Worm (Caenorhabditis elegans): ENCODE measurements around the gene Y32H12A.7.
A peak's percentile ranks its signal among the peaks of the same experiment; 100 is the strongest.

Y32H12A.7 gene

DNA sequence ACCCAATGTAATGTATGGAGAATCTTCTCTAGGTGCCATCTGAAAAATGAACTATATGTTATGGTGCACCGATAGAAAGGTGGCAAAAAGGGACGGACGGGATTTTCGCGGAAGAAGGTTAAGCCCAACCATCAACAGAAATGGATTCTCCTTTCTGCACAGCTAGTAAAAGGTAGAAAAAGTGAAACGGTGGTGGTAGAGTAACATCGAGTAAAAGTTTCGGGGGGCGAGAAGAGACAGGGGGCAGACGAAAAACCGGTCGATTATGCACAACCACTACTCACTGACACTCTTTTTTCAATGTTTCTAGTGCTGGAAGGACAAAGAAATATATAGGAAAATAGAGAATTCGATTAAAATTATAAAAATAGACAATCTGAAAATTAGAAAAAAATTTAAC, 34.3 kb upstream of the Y32H12A.7 start:
- TF ChIP-seq T26A8.4 (GFP tag; IDR thresholded peaks at IDR 0.05) (0 out of 2 replicates have a peak, but pooled peaks have one; percentile 11), duxl-1 (tag; optimal IDR thresholded peaks at IDR 0.05; ENCODE audit: poor library complexity) (no peak)

DNA sequence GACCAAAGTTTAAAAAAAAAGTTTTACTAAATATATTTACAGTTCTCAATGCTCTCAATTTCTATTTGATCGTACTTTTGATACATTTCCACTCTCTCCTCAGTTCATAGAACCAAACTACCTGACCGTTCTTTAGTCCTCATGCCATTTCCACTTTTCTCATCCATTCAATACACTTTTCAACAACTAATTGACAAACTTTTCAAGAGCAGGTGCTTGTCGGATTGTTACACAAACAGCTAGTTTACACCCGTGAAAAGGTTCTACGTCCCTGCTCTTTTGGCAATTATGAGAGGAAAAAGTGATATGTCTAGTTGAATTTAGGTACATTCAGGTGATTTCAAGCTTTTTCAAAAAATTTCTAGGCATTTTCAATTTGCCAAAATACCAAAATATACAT, 32.7 kb upstream of the Y32H12A.7 start:
- TF ChIP-seq nhr-11 (tag; optimal IDR thresholded peaks at IDR 0.05) = peak; percentile 35
- TF ChIP-seq lsy-2 (tag; optimal IDR thresholded peaks at IDR 0.05) = no peak
- no peak for TF ChIP-seq unc-39 (tag; optimal IDR thresholded peaks at IDR 0.05)

DNA sequence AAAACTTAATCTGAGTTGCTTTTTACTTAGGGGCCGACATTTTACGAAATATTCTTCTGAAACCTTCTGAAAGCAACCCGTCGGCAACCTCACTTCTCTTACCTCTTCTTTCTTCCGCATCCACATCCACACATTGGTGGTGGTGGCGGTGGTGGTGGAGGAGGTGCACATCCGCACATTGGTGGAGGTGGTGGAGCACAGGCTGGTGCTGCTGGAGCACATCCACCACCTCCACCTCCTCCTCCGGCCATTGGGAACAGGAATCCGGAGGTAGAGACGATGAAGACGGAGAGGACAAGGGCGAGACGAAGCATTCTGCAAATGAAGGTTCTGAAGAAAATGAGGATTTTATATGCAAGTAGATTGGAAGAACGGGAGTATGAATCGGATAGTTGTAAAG, 28.5 kb upstream of the Y32H12A.7 start, which contains the start of gene grl-22:
Gene grl-22, minus strand, starts transcription at position 332 of the 400 bp plus-strand sequence.
- no peak for TF ChIP-seq ama-1 (optimal IDR thresholded peaks at IDR 0.05)
- 0 out of 2 replicates have a peak, but pooled peaks have one; percentile 18 for TF ChIP-seq dmd-9 (GFP tag; IDR thresholded peaks at IDR 0.05)
- TF ChIP-seq set-16 (GFP tag; IDR thresholded peaks at IDR 0.05) = peak; percentile 87
- TF ChIP-seq nhr-48 (tag; optimal IDR thresholded peaks at IDR 0.05) = no peak
- peak in 1 of 2 experiments; percentile 42 for TF ChIP-seq unc-62 (GFP tag; optimal IDR thresholded peaks at IDR 0.05 in 1 of 2)
- no peak for TF ChIP-seq unc-62 (tag; optimal IDR thresholded peaks at IDR 0.05)
- peak; percentile 45; the same call in 1 of the 2 replicates for TF ChIP-seq egl-43 (GFP tag; IDR thresholded peaks at IDR 0.05)
- TF ChIP-seq Y5F2A.4 (GFP tag; optimal IDR thresholded peaks at IDR 0.05) = no peak
- no peak for TF ChIP-seq nhr-111 (GFP tag; optimal IDR thresholded peaks at IDR 0.05)

DNA sequence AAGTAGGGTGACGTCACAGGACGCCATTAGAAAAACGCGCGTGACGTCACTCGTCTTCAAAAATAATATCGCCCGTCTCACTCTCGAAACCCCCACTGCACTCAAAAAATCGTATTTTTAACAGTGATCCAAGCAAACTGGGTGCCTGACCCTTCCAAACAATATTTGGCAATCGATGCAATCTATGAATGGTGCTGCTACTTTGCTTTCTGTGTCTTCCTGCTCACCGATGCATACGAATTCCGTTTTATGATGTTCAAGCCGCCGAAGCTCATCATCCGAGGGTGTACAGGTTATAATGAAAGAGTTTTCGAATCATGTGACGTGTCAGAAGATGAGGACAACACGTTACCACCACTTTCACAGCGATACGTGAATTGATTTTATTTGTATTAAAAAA, 22.4 kb upstream of the Y32H12A.7 start, which contains the start of gene W03A5.1:
Gene W03A5.1, plus strand, starts transcription at position 301 of the 400 bp plus-strand sequence.
- peak; percentile 59 for TF ChIP-seq aha-1 (tag)
- TF ChIP-seq zip-2 (tag; optimal IDR thresholded peaks at IDR 0.05) = no peak
- no peak for TF ChIP-seq attf-4 (tag; optimal IDR thresholded peaks at IDR 0.05)
- no peak for TF ChIP-seq arid-1 (GFP tag; conservative IDR thresholded peaks at IDR 0.05)
- no peak for TF ChIP-seq skn-1 (tag; optimal IDR thresholded peaks at IDR 0.05)
- TF ChIP-seq nhr-42 (GFP tag; IDR thresholded peaks at IDR 0.05) = no peak
- no peak for TF ChIP-seq tag-97 (GFP tag; IDR thresholded peaks at IDR 0.05)

DNA sequence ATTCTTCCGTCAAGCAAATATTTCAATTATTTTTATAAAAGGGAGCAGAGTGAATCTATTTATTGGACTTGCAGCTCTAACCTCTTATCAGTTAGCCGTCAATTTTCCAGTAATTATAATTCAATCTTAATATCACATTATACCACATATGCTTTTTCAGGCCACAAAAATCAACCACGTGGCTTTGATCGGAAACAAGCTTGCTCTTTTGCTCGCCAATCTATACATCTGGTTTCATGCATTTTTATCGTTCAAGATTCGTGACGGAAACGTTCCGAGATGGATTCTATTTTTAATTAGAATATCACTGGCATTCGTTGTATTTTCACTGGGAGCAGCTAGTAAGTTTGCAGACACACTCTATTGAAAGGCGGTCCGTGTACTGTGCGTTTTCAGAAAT, 21.8 kb upstream of the Y32H12A.7 start:
- TF ChIP-seq unc-62 (GFP tag; optimal IDR thresholded peaks at IDR 0.05 in 1 of 2) = peak in 1 of 2 experiments; percentile 51
- no peak for TF ChIP-seq unc-62 (tag; optimal IDR thresholded peaks at IDR 0.05)
- peak; percentile 17 for TF ChIP-seq aha-1 (tag)
- TF ChIP-seq mdl-1 (tag; optimal IDR thresholded peaks at IDR 0.05) = no peak

DNA sequence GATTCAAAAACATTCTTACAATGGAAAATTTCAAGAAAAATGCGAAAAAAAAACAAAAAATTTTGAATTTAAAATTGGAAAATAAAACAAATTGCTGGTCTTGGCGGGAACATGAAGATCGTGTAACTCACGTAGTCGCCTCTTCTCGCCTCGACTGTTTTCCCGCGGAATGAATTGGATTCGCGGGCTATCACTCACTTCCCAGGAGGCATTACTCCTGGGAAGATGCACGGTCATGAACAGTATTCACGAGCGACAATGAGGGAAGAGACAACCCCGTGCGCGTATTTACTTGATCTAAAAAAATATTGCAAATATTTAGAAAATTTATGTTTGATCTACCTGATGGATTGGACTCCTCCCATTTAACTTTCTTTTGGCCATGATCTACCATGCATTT, 21.1 kb upstream of the Y32H12A.7 start:
- TF ChIP-seq aly-2 (tag; optimal IDR thresholded peaks at IDR 0.05) (no peak), aha-1 (tag) (peak; percentile 28)

DNA sequence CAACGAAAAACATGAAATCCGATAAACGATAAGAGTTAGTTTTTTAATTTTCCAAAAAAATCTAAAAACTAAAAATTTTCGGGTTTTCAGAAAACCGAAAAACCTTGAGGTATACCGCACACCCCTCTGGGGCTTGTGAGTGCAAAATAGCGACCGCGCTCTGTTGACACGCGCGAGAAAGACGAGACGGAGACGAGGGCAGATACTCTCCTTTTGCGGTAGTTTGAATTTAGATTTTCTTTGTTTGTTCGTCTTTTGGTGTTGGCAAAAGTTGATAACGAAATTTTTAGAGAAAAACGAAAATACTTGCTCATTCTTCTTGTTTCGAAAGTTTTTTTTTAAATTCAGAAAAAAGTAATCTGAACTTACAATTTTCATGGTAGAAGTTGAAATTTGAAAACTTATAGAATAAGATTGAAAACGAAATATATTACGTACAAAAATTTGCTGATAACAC, 20.4 kb upstream of the Y32H12A.7 start, which contains the start of the genes W03A5.2 and Y32H12A.8:
Gene W03A5.2, plus strand, starts transcription at position 407 of the 457 bp plus-strand sequence.
Gene Y32H12A.8, minus strand, starts transcription at position 410 of the 457 bp plus-strand sequence.
- TF ChIP-seq unc-130 (GFP tag; optimal IDR thresholded peaks at IDR 0.05) (no peak), ZK337.2 (GFP tag; IDR thresholded peaks at IDR 0.05) (no peak), skn-1 (tag; optimal IDR thresholded peaks at IDR 0.05) (no peak), nhr-102 (tag; optimal IDR thresholded peaks at IDR 0.05) (no peak), saeg-2 (GFP tag; IDR thresholded peaks at IDR 0.05) (no peak), aha-1 (tag) (peak; percentile 42), daf-19 (GFP tag; conservative IDR thresholded peaks at IDR 0.05) (no peak), fos-1 (tag; optimal IDR thresholded peaks at IDR 0.05) (no peak), rbr-2 (tag; optimal IDR thresholded peaks at IDR 0.05) (no peak), vab-7 (GFP tag; IDR thresholded peaks at IDR 0.05) (no peak), daf-16 (GFP tag; optimal IDR thresholded peaks at IDR 0.05) (no peak), daf-16 (tag; optimal IDR thresholded peaks at IDR 0.05) (peak; percentile 35), dve-1 (tag; optimal IDR thresholded peaks at IDR 0.05; ENCODE audit: insufficient read depth) (peak; percentile 11), gei-8 (GFP tag; optimal IDR thresholded peaks at IDR 0.05) (no peak), unc-62 (GFP tag; optimal IDR thresholded peaks at IDR 0.05 in 1 of 2) (no peak), unc-62 (tag; optimal IDR thresholded peaks at IDR 0.05) (no peak), T26A8.4 (GFP tag; IDR thresholded peaks at IDR 0.05) (no peak), hlh-30 (tag; optimal IDR thresholded peaks at IDR 0.05; ENCODE audit: insufficient read depth) (peak; percentile 56), nhr-10 (tag; optimal IDR thresholded peaks at IDR 0.05) (no peak), Y75B8A.6 (GFP tag; IDR thresholded peaks at IDR 0.05) (no peak), pqm-1 (tag; optimal IDR thresholded peaks at IDR 0.05) (peak; percentile 16), ceh-32 (tag; optimal IDR thresholded peaks at IDR 0.05; ENCODE audit: poor library complexity) (no peak), nhr-237 (tag; optimal IDR thresholded peaks at IDR 0.05) (no peak)

All from whole organism, L4 larva.